Worm (Caenorhabditis elegans): Measurements from ENCODE around the gene T07C12.10.

DNA sequence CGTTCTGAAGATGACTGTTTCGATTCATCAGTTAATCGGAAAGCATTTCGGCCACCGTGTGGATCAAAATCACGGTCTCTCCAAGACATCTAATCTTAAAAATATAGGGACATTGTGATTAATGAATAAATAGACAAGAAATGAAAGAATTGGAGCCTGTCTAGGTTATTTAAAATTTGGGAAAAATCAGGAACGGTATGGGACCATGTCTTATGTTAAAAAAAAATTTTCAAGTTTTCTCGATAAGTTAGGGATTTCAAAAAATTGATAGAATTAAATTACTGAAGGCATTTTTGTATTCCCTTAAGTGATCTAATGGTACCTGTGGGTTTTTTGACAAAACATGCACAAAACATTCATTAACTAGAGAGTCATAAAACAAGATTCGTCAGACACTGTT is 15.9 kb upstream of the T07C12.10 start, which contains the start of gene unc-41:
- TF ChIP-seq nhr-77 (tag; optimal IDR thresholded peaks at IDR 0.05): no peak
- TF ChIP-seq jun-1 (tag; optimal IDR thresholded peaks at IDR 0.05): no peak
- no peak for TF ChIP-seq nhr-28 (tag; optimal IDR thresholded peaks at IDR 0.05)
- TF ChIP-seq hlh-4 (tag; optimal IDR thresholded peaks at IDR 0.05): no peak
- no peak for TF ChIP-seq nhr-47 (tag; optimal IDR thresholded peaks at IDR 0.05)
- no peak for TF ChIP-seq nhr-71 (tag; optimal IDR thresholded peaks at IDR 0.05)
- no peak for TF ChIP-seq irx-1 (tag; optimal IDR thresholded peaks at IDR 0.05)
- TF ChIP-seq efl-1 (optimal IDR thresholded peaks at IDR 0.05): no peak
- no peak for TF ChIP-seq efl-1 (GFP tag; optimal IDR thresholded peaks at IDR 0.05 in 1 of 2)
- no peak for TF ChIP-seq skn-1 (tag; optimal IDR thresholded peaks at IDR 0.05)
